Fruit fly (Drosophila melanogaster): ENCODE results near the gene rempA.

DNA sequence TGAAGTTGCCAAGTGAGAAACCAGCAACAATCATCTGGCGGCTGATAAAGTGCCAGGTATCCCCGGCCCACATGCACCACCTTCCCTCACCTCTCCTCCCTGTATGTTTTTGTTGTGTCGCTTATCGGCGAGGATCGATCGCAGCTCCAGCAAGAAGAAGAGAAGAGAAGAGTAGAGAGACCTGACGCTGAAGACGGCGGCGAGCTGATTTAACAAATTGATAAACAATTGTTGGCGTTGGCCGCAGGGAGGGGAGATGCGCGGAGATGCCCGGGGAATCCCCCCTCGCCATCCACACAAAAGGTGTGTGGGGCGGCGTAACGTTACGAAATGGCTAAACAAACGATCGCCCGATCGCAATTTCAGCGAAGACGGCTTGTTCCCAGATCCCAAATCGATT lies 26.4 kb downstream of the rempA start:
- TF ChIP-seq ovo (GFP tag; optimal IDR thresholded peaks at IDR 0.05) = no peak
- TF ChIP-seq pad (GFP tag; optimal IDR thresholded peaks at IDR 0.05) = no peak
- no peak for TF ChIP-seq kay (GFP tag; ENCODE audit: borderline replicate concordance)
- no peak for TF ChIP-seq tj (GFP tag; optimal IDR thresholded peaks at IDR 0.05)
- no peak for TF ChIP-seq bab1 (GFP tag; optimal IDR thresholded peaks at IDR 0.05)
- TF ChIP-seq Hr96 (GFP tag; optimal IDR thresholded peaks at IDR 0.05) = no peak
- no peak for TF ChIP-seq CG5204 (GFP tag; optimal IDR thresholded peaks at IDR 0.05)
- TF ChIP-seq CG12768 (GFP tag; optimal IDR thresholded peaks at IDR 0.05) = no peak
- no peak for TF ChIP-seq Mnt (GFP tag; optimal IDR thresholded peaks at IDR 0.05)

Measured in whole organism, adult.